Worm (Caenorhabditis elegans) whole organism, mixed stage, embryonic: ENCODE data around the gene Y54G2A.10.

Experiments used
- bed-3 ChIP-seq: fragments of 200-800 bp; sonication (Bioruptor generic); optimal IDR thresholded peaks from 3 replicates; lab custom pipeline; 2018; ENCODE audit warnings: mild to moderate bottlenecking, missing genetic modification characterization, moderate library complexity, missing compliant biosample characterization
- blmp-1 ChIP-seq: fragments of 150-350 bp; optimal IDR thresholded peaks from 2 replicates; lab custom pipeline; 2014; ENCODE audit warnings: missing biosample characterization, missing genetic modification characterization
- ceh-39 ChIP-seq: fragments of 150-350 bp; optimal IDR thresholded peaks from 2 replicates; lab custom pipeline; 2014; ENCODE audit warnings: missing biosample characterization, missing genetic modification characterization
- ceh-43 ChIP-seq: fragments of 200-800 bp; sonication (Bioruptor generic); optimal IDR thresholded peaks from 2 replicates; lab custom pipeline; 2018; ENCODE audit warnings: mild to moderate bottlenecking, missing genetic modification characterization, moderate library complexity, missing compliant biosample characterization
- ces-1 ChIP-seq: fragments of 150-350 bp; optimal IDR thresholded peaks from 2 replicates; lab custom pipeline; 2014; ENCODE audit warnings: missing biosample characterization, missing genetic modification reagents, missing genetic modification characterization
- cnd-1 ChIP-seq: fragments of 200-800 bp; sonication (Bioruptor generic); optimal IDR thresholded peaks from 2 replicates; lab custom pipeline; 2018; ENCODE audit warnings: mild to moderate bottlenecking, missing genetic modification characterization, missing compliant biosample characterization
- drap-1 ChIP-seq: fragments of 200-800 bp; sonication (Bioruptor generic); optimal IDR thresholded peaks from 3 replicates; lab custom pipeline; 2018; ENCODE audit warnings: mild to moderate bottlenecking, missing genetic modification characterization, missing compliant biosample characterization
- elt-1 ChIP-seq: sonication (generic microtip); optimal IDR thresholded peaks from 2 replicates; lab custom pipeline; 2017; ENCODE audit warnings: missing genetic modification characterization, mild to moderate bottlenecking, missing compliant biosample characterization, antibody characterized with exemption, moderate library complexity, borderline replicate concordance; ENCODE audit not compliant: insufficient read depth
- elt-3 ChIP-seq: fragments of 150-350 bp; optimal IDR thresholded peaks from 2 replicates; lab custom pipeline; 2014; ENCODE audit warnings: missing biosample characterization, missing genetic modification characterization
- flh-1 ChIP-seq: fragments of 200-800 bp; sonication (Bioruptor generic); optimal IDR thresholded peaks from 2 replicates; lab custom pipeline; 2018; ENCODE audit warnings: mild to moderate bottlenecking, missing genetic modification characterization, moderate library complexity, missing compliant biosample characterization
- ham-2 ChIP-seq: fragments of 200-800 bp; sonication (Bioruptor generic); optimal IDR thresholded peaks from 2 replicates; lab custom pipeline; 2018; ENCODE audit warnings: mild to moderate bottlenecking, missing genetic modification characterization, missing compliant biosample characterization
- hlh-1 ChIP-seq: fragments of 150-350 bp; optimal IDR thresholded peaks from 2 replicates; lab custom pipeline; 2014; ENCODE audit warnings: missing biosample characterization, missing genetic modification reagents, missing genetic modification characterization
- lin-13 ChIP-seq: fragments of 150-350 bp; optimal IDR thresholded peaks from 2 replicates; lab custom pipeline; 2014; ENCODE audit warnings: missing biosample characterization, missing genetic modification characterization
- lsy-2 ChIP-seq: fragments of 150-350 bp; optimal IDR thresholded peaks from 2 replicates; lab custom pipeline; 2014; ENCODE audit warnings: missing biosample characterization, missing genetic modification characterization
- mab-5 ChIP-seq: fragments of 150-350 bp; optimal IDR thresholded peaks from 2 replicates; lab custom pipeline; 2014; ENCODE audit warnings: missing biosample characterization, missing genetic modification characterization
- mep-1 ChIP-seq: fragments of 150-350 bp; optimal IDR thresholded peaks from 2 replicates; lab custom pipeline; 2017; ENCODE audit warnings: missing biosample characterization, missing genetic modification reagents, missing genetic modification characterization, inconsistent platforms
- mls-2 ChIP-seq: sonication (generic microtip); optimal IDR thresholded peaks from 2 replicates; lab custom pipeline; 2016; ENCODE audit warnings: mild to moderate bottlenecking, missing genetic modification characterization, moderate library complexity, missing compliant biosample characterization
- nhr-12 ChIP-seq: fragments of 150-350 bp; optimal IDR thresholded peaks from 2 replicates; lab custom pipeline; 2014; ENCODE audit warnings: missing biosample characterization, missing genetic modification characterization
- nhr-237 ChIP-seq: fragments of 150-350 bp; optimal IDR thresholded peaks from 2 replicates; lab custom pipeline; 2014; ENCODE audit warnings: missing biosample characterization, missing genetic modification characterization
- nhr-28 ChIP-seq: fragments of 150-350 bp; optimal IDR thresholded peaks from 2 replicates; lab custom pipeline; 2014; ENCODE audit warnings: missing biosample characterization, missing genetic modification characterization
- nhr-76 ChIP-seq: sonication (generic microtip); optimal IDR thresholded peaks from 2 replicates; lab custom pipeline; 2017; ENCODE audit warnings: missing biosample characterization, missing genetic modification characterization
- pha-4 ChIP-seq: fragments of 150-350 bp; optimal IDR thresholded peaks from 2 replicates; lab custom pipeline; 2018; ENCODE audit warnings: missing biosample characterization, missing genetic modification reagents, missing genetic modification characterization
- sem-2 ChIP-seq: fragments of 200-800 bp; sonication (Bioruptor generic); optimal IDR thresholded peaks from 2 replicates; lab custom pipeline; 2018; ENCODE audit warnings: mild to moderate bottlenecking, missing genetic modification characterization, missing compliant biosample characterization
- snpc-4 ChIP-seq: fragments of 150-350 bp; optimal IDR thresholded peaks from 2 replicates; lab custom pipeline; 2014; ENCODE audit warnings: missing biosample characterization, missing genetic modification characterization
- tbx-8 ChIP-seq: fragments of 200-800 bp; sonication (Bioruptor generic); optimal IDR thresholded peaks from 2 replicates; lab custom pipeline; 2018; ENCODE audit warnings: mild to moderate bottlenecking, missing genetic modification characterization, moderate library complexity, missing compliant biosample characterization
- unc-120 ChIP-seq: sonication (generic microtip); optimal IDR thresholded peaks from 2 replicates; lab custom pipeline; 2017; ENCODE audit warnings: missing genetic modification characterization, missing compliant biosample characterization; ENCODE audit not compliant: poor library complexity, severe bottlenecking
- unc-39 ChIP-seq: fragments of 150-350 bp; optimal IDR thresholded peaks from 2 replicates; lab custom pipeline; 2014; ENCODE audit warnings: missing biosample characterization, missing genetic modification characterization
- unc-62 ChIP-seq: fragments of 150-350 bp; optimal IDR thresholded peaks from 2 replicates; lab custom pipeline; 2014; ENCODE audit warnings: missing biosample characterization, missing genetic modification reagents, missing genetic modification characterization
- zip-8 ChIP-seq: fragments of 150-350 bp; optimal IDR thresholded peaks from 2 replicates; lab custom pipeline; 2014; ENCODE audit warnings: missing biosample characterization, missing genetic modification characterization
- ztf-11 ChIP-seq: fragments of 150-350 bp; optimal IDR thresholded peaks from 2 replicates; lab custom pipeline; 2014; ENCODE audit warnings: missing biosample characterization, missing genetic modification characterization

Y54G2A.10 gene

DNA sequence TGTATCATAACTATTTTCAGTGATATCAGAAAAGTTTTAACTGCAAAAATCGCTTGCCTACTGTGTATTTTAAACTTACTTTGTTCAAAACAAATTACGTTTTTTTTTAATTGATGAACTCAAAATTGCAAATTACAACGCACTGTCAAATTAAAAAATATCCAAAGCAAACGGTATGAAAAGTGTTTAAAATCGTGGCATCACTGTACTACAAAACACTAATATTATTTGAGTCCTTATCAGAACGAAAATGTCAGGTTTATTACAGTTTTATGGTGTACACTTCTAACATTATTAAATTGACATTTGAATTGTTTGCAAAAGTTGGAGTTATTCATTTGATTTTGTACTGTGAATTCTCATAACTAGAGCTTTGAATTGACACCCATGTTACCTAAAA, 41.8 kb downstream of the Y54G2A.10 start, which contains the start of gene clec-83:
TSS of gene clec-83 (minus strand) at position 213 of the 400 bp plus-strand sequence.
- TF ChIP-seq mls-2 (tag; lab: Kevin White, UChicago), result no peak
- TF ChIP-seq lin-13 (tag; lab: Kevin White, UChicago), result no peak
- TF ChIP-seq nhr-12 (tag; lab: Kevin White, UChicago), result no peak
- no peak for TF ChIP-seq ceh-43 (GFP tag; lab: Kevin White, UChicago)
- TF ChIP-seq nhr-28 (tag; lab: Kevin White, UChicago), result no peak
- no peak for TF ChIP-seq ces-1
- TF ChIP-seq zip-8 (tag; lab: Kevin White, UChicago), result no peak
- no peak for TF ChIP-seq elt-3
- TF ChIP-seq mep-1, result no peak
- TF ChIP-seq ham-2 (GFP tag; lab: Kevin White, UChicago), result no peak
- TF ChIP-seq tbx-8 (GFP tag; lab: Kevin White, UChicago), result no peak
- no peak for TF ChIP-seq blmp-1 (tag; lab: Kevin White, UChicago)
- TF ChIP-seq ztf-11 (tag; lab: Kevin White, UChicago), result no peak
- TF ChIP-seq unc-120, result no peak
- no peak for TF ChIP-seq snpc-4 (tag; lab: Kevin White, UChicago)
- TF ChIP-seq flh-1 (GFP tag; lab: Kevin White, UChicago), result no peak
- no peak for TF ChIP-seq cnd-1 (tag; lab: Kevin White, UChicago)

DNA sequence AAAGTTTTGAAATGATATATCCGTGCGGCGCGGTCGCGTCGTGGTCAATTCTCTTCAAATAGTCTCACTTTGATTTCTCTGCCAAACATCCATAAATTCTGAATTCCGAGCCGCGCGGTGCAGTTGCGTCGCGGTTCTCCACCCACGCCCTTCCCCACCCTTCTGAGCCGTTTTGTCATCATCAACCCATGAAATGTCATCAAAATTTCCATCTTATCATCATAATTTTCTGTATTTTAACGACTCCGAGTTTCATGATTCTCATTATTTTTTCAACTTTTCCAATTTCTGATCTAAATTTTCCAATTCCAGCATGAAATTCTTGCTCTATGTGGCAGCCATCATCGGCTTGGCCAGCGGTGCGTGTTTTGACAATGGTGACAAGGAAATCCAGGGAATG, 42.7 kb downstream of the Y54G2A.10 start, which contains the start of gene clec-84:
TSS of gene clec-84 (plus strand) at position 301 of the 400 bp plus-strand sequence.
- TF ChIP-seq unc-39 (no peak), mls-2 (tag; lab: Kevin White, UChicago) (no peak), ztf-11 (tag; lab: Kevin White, UChicago) (no peak), nhr-237 (no peak), nhr-76 (tag; lab: Kevin White, UChicago) (no peak)

DNA sequence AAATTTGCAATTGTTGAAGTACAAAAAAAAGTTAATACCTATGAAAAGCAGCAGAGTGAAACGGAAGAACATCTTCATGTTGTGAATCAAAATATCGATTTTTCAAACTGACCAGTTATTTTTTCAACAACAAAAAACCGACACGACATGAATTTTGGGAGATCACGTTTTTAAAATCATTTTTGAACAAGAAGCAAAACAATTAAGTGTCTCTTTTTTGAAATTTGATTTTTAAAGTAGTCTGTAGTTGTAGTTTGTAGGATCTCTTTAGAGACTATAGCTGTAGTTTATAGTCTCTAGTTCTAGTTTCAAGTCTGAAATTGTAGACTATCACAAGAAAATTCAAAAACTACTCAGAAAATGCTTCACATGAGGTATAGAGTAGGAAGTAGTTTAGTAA, 44.4 kb downstream of the Y54G2A.10 start, which contains the start of gene Y54G2A.15:
TSS of gene Y54G2A.15 (minus strand) at position 101 of the 400 bp plus-strand sequence.
- no peak for TF ChIP-seq zip-8 (tag; lab: Kevin White, UChicago)
- no peak for TF ChIP-seq ces-1
- TF ChIP-seq elt-3, result no peak
- TF ChIP-seq unc-62 (GFP tag; lab: Kevin White, UChicago), result no peak
- no peak for TF ChIP-seq hlh-1 (tag; lab: Kevin White, UChicago)
- TF ChIP-seq ceh-43 (GFP tag; lab: Kevin White, UChicago), result no peak
- TF ChIP-seq lin-13 (tag; lab: Kevin White, UChicago), result no peak
- TF ChIP-seq ceh-39 (tag; lab: Kevin White, UChicago), result no peak
- TF ChIP-seq mab-5, result no peak
- no peak for TF ChIP-seq mep-1
- no peak for TF ChIP-seq nhr-28 (tag; lab: Kevin White, UChicago)

DNA sequence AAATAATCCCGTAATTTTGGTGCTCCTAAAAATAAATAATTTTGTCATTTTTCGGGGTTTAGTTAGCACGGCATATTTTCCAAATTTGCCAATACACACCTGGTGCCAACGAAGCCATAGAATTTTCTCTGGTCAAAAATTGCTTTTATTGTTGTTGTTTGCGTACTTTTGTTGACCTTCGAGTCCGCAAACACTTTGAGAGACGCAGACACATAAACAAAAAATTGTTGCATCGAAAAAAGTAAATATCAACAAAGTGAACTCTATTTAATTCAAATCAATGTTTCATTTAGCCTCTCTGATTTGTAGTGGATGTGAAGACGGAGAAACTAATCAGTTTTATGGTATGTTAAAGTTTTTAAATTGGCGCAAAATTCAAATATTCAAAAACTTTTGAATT, 46.8 kb downstream of the Y54G2A.10 start, which contains the start of gene Y54G2A.40:
TSS of gene Y54G2A.40 (plus strand) at position 213 of the 400 bp plus-strand sequence.
- TF ChIP-seq snpc-4 (tag; lab: Kevin White, UChicago), result no peak
- TF ChIP-seq lsy-2 (tag; lab: Kevin White, UChicago), result no peak
- peak; percentile 33 for TF ChIP-seq pha-4 (tag; lab: Kevin White, UChicago)

DNA sequence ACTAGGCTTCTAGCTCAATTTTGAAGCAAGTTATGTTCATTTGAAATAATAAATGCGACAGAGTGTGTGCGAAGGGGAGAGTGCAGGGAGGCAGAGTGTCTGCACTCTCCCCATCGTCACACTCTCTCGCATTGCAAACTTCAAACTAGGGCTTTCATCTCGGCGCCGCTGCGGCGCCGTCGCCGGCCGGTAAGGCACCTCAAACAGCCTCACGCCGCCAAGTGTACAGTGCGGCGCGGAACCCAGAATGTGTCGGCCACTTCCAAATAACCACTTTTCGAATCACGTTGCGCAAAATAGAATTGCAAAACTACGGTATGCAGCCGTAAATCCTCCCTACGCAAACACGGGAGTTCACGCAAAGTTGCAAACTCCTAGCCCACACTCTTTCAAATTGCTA, 49.8 kb downstream of the Y54G2A.10 start:
- TF ChIP-seq lsy-2 (tag; lab: Kevin White, UChicago), result no peak
- TF ChIP-seq snpc-4 (tag; lab: Kevin White, UChicago), result no peak
- TF ChIP-seq unc-39, result no peak
- no peak for TF ChIP-seq elt-1
- TF ChIP-seq mep-1, result no peak
- TF ChIP-seq sem-2, result no peak
- TF ChIP-seq ham-2 (GFP tag; lab: Kevin White, UChicago), result no peak
- TF ChIP-seq cnd-1 (tag; lab: Kevin White, UChicago), result no peak
- no peak for TF ChIP-seq pha-4 (tag; lab: Kevin White, UChicago)
- TF ChIP-seq blmp-1 (tag; lab: Kevin White, UChicago), result no peak
- no peak for TF ChIP-seq lin-13 (tag; lab: Kevin White, UChicago)
- TF ChIP-seq drap-1 (GFP tag; lab: Kevin White, UChicago), result no peak
- no peak for TF ChIP-seq bed-3
- TF ChIP-seq nhr-28 (tag; lab: Kevin White, UChicago), result no peak
- TF ChIP-seq ztf-11 (tag; lab: Kevin White, UChicago), result no peak
